Worm (Caenorhabditis elegans): Measurements from ENCODE around the gene ZC395.5.

DNA sequence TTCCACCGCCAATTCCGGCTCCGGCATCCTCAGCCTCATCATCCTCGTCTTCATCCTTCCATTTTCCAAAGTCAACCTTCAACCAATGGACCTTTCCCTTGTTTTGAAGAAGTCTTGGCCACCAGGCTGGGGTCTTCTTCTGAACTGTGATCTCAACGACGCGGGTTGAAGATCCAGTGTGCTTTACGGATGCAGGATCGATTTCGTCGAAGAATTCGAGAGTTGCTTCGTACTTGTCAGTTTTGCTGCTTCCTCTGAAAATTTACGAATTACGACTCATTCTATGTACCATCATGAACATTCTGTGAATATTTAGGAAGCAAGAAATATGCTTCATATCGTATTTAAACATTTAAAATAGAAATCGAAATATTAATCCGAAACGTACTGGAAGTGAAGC lies 6.6 kb downstream of the ZC395.5 start:
- TF ChIP-seq ceh-13 (GFP tag; optimal IDR thresholded peaks at IDR 0.05) (no peak), aly-1 (tag; optimal IDR thresholded peaks at IDR 0.05) (no peak), ets-7 (tag; optimal IDR thresholded peaks at IDR 0.05) (no peak), hmg-4 (GFP tag; optimal IDR thresholded peaks at IDR 0.05) (no peak), ama-1 (optimal IDR thresholded peaks at IDR 0.05) (no peak), scrt-1 (GFP tag; IDR thresholded peaks at IDR 0.05) (no peak), tbx-37 (GFP tag; conservative IDR thresholded peaks at IDR 0.05) (no peak), F13C5.2 (tag; optimal IDR thresholded peaks at IDR 0.05) (no peak), B0310.2 (tag; optimal IDR thresholded peaks at IDR 0.05) (no peak), flt-1 (GFP tag; IDR thresholded peaks at IDR 0.05) (no peak), hmbx-1 (tag; optimal IDR thresholded peaks at IDR 0.05) (no peak), hnd-1 (tag; optimal IDR thresholded peaks at IDR 0.05) (no peak), sea-1 (GFP tag; conservative IDR thresholded peaks at IDR 0.05) (no peak), pes-1 (GFP tag; IDR thresholded peaks at IDR 0.05) (no peak)

Measured in whole organism, early embryonic.